Worm (Caenorhabditis elegans) whole organism, L4 larva: ENCODE measurements around the gene gcy-12.

ENCODE experiments used
- F10B5.3 ChIP-seq: sonication (generic microtip); optimal IDR thresholded peaks from 2 replicates; lab custom pipeline; 2016; ENCODE audit warnings: mild to moderate bottlenecking, missing genetic modification characterization, missing compliant biosample characterization
- F26F4.8 ChIP-seq: fragments of 200-800 bp; sonication (Bioruptor generic); conservative IDR thresholded peaks from 2 replicates; pipeline ENCODE4 v1.3.6; 2022; ENCODE audit warnings: missing genetic modification characterization, missing compliant biosample characterization
- F44E2.7 ChIP-seq: fragments of 200-800 bp; sonication (Bioruptor generic); IDR thresholded peaks from 2 replicates; pipeline ENCODE4 v2.1.2; 2022; ENCODE audit warnings: missing genetic modification characterization, missing compliant biosample characterization
- T26A8.4 ChIP-seq: fragments of 200-800 bp; sonication (Bioruptor generic); IDR thresholded peaks from 2 replicates; pipeline ENCODE4 v1.3.6; 2022; ENCODE audit warnings: missing genetic modification characterization, missing compliant biosample characterization
- ZK546.5 ChIP-seq, 2 experiments: sonication (generic microtip); optimal IDR thresholded peaks; 2 replicates each; lab custom pipeline; 2017; ENCODE audit warnings: missing biosample characterization in 2 of 2, missing genetic modification characterization in 2 of 2
- aha-1 ChIP-seq: fragments of 150-350 bp; peaks from one replicate; lab custom pipeline; 2014; ENCODE audit warnings: missing biosample characterization, missing genetic modification characterization
- ama-1 ChIP-seq: fragments of 150-350 bp; optimal IDR thresholded peaks from 2 replicates; lab custom pipeline; 2014; ENCODE audit warnings: inconsistent platforms, mixed read lengths
- arid-1 ChIP-seq: fragments of 200-800 bp; sonication (Bioruptor generic); conservative IDR thresholded peaks from 2 replicates; pipeline ENCODE4 v1.3.6; 2022; ENCODE audit warnings: missing genetic modification reagents, missing genetic modification characterization, missing compliant biosample characterization
- ceh-32 ChIP-seq: sonication (generic microtip); optimal IDR thresholded peaks from 2 replicates; lab custom pipeline; 2016; ENCODE audit warnings: mild to moderate bottlenecking, missing genetic modification characterization, missing compliant biosample characterization; ENCODE audit not compliant: poor library complexity
- ceh-62 ChIP-seq: sonication (generic microtip); optimal IDR thresholded peaks from 2 replicates; lab custom pipeline; 2017; ENCODE audit warnings: missing biosample characterization, missing genetic modification characterization
- daf-16 ChIP-seq, 3 experiments: sonication (generic microtip); optimal IDR thresholded peaks; 2 replicates each; lab custom pipeline; 2016 to 2017; ENCODE audit warnings: missing genetic modification characterization in 3 of 3, missing genetic modification reagents in 3 of 3, mild to moderate bottlenecking in 2 of 3, missing compliant biosample characterization in 2 of 3, missing biosample characterization in 1 of 3, moderate library complexity in 1 of 3
- dmd-6 ChIP-seq: fragments of 200-800 bp; sonication (Bioruptor generic); IDR thresholded peaks from 2 replicates; pipeline ENCODE4 v1.3.6; 2022; ENCODE audit warnings: missing genetic modification reagents, missing genetic modification characterization, missing compliant biosample characterization
- dpl-1 ChIP-seq: fragments of 150-350 bp; optimal IDR thresholded peaks from 2 replicates; lab custom pipeline; 2014; ENCODE audit warnings: missing biosample characterization, missing genetic modification reagents, missing genetic modification characterization
- dve-1 ChIP-seq: sonication (generic microtip); optimal IDR thresholded peaks from 2 replicates; lab custom pipeline; 2017; ENCODE audit warnings: antibody characterized with exemption, mild to moderate bottlenecking, missing genetic modification characterization, missing compliant biosample characterization; ENCODE audit not compliant: insufficient read depth
- egl-27 ChIP-seq: sonication (generic microtip); optimal IDR thresholded peaks from 3 replicates; lab custom pipeline; 2017; ENCODE audit warnings: missing biosample characterization, missing genetic modification reagents, missing genetic modification characterization
- fos-1 ChIP-seq: fragments of 150-350 bp; optimal IDR thresholded peaks from 2 replicates; lab custom pipeline; 2014; ENCODE audit warnings: missing biosample characterization, missing genetic modification characterization
- hif-1 ChIP-seq, 2 experiments: sonication (generic microtip); optimal IDR thresholded peaks; 2 replicates each; lab custom pipeline; 2016 to 2017; ENCODE audit warnings: missing compliant biosample characterization in 2 of 2, missing genetic modification characterization in 2 of 2, missing genetic modification reagents in 2 of 2, missing genotype in 2 of 2, mild to moderate bottlenecking in 1 of 2
- hlh-11 ChIP-seq: fragments of 200-800 bp; sonication (Bioruptor generic); optimal IDR thresholded peaks from 2 replicates; lab custom pipeline; 2018; ENCODE audit warnings: mild to moderate bottlenecking, missing genetic modification characterization, missing compliant biosample characterization
- hlh-30 ChIP-seq: sonication (generic microtip); optimal IDR thresholded peaks from 2 replicates; lab custom pipeline; 2017; ENCODE audit warnings: antibody characterized with exemption, mild to moderate bottlenecking, missing genetic modification characterization, missing compliant biosample characterization; ENCODE audit not compliant: insufficient read depth
- jun-1 ChIP-seq: fragments of 150-350 bp; optimal IDR thresholded peaks from 2 replicates; lab custom pipeline; 2014; ENCODE audit warnings: missing biosample characterization, missing genetic modification reagents, missing genetic modification characterization
- lin-1 ChIP-seq: fragments of 200-800 bp; sonication (Bioruptor generic); IDR thresholded peaks from 2 replicates; pipeline ENCODE4 v1.3.6; 2022; ENCODE audit warnings: missing genetic modification reagents, missing genetic modification characterization, missing compliant biosample characterization
- lin-15B ChIP-seq: fragments of 150-350 bp; sonication (generic microtip); optimal IDR thresholded peaks from 3 replicates; lab custom pipeline; 2014; ENCODE audit warnings: missing biosample characterization, missing genetic modification characterization
- lin-38 ChIP-seq: fragments of 200-800 bp; sonication (Bioruptor generic); IDR thresholded peaks from 2 replicates; pipeline ENCODE4 v1.3.6; 2022; ENCODE audit warnings: missing genetic modification reagents, missing genetic modification characterization, missing compliant biosample characterization
- lin-39 ChIP-seq: fragments of 150-350 bp; optimal IDR thresholded peaks from 2 replicates; lab custom pipeline; 2014; ENCODE audit warnings: missing biosample characterization, missing genetic modification reagents, missing genetic modification characterization
- lsy-2 ChIP-seq, 2 experiments: fragments of 150-350 bp in 1 of 2; sonication (generic microtip) in 1 of 2; optimal IDR thresholded peaks; 2 replicates each; lab custom pipeline; 2014 to 2017; ENCODE audit warnings: missing biosample characterization in 2 of 2, missing genetic modification characterization in 2 of 2
- madf-5 ChIP-seq, 2 experiments: fragments of 200-800 bp; sonication (Bioruptor generic); IDR thresholded peaks; 2 replicates each; pipeline ENCODE4 v1.3.6; 2022; ENCODE audit warnings: missing compliant biosample characterization in 2 of 2, missing genetic modification characterization in 2 of 2
- mdl-1 ChIP-seq, 2 experiments: fragments of 150-350 bp in 1 of 2; sonication (generic microtip) in 1 of 2; optimal IDR thresholded peaks; 2 replicates each; lab custom pipeline; 2014 to 2017; ENCODE audit warnings: missing biosample characterization in 2 of 2, missing genetic modification characterization in 2 of 2
- mep-1 ChIP-seq: fragments of 150-350 bp; sonication (generic microtip); optimal IDR thresholded peaks from 3 replicates; lab custom pipeline; 2014; ENCODE audit warnings: missing biosample characterization, missing genetic modification characterization
- mxl-2 ChIP-seq: fragments of 200-800 bp; sonication (Bioruptor generic); conservative IDR thresholded peaks from 2 replicates; pipeline ENCODE4 v1.3.6; 2022; ENCODE audit warnings: missing genetic modification reagents, missing genetic modification characterization, missing compliant biosample characterization
- mxl-3 ChIP-seq: fragments of 200-800 bp; sonication (Bioruptor generic); optimal IDR thresholded peaks from 2 replicates; lab custom pipeline; 2018; ENCODE audit warnings: mild to moderate bottlenecking, missing genetic modification characterization, missing compliant biosample characterization
- nhr-10 ChIP-seq: fragments of 150-350 bp; optimal IDR thresholded peaks from 2 replicates; lab custom pipeline; 2014; ENCODE audit warnings: missing biosample characterization, missing genetic modification characterization
- nhr-11 ChIP-seq: fragments of 150-350 bp; optimal IDR thresholded peaks from 2 replicates; lab custom pipeline; 2014; ENCODE audit warnings: missing biosample characterization, missing genetic modification characterization
- nhr-111 ChIP-seq: fragments of 200-800 bp; sonication (Bioruptor generic); optimal IDR thresholded peaks from 2 replicates; lab custom pipeline; 2018; ENCODE audit warnings: mild to moderate bottlenecking, missing genetic modification characterization, missing compliant biosample characterization
- nhr-28 ChIP-seq: fragments of 150-350 bp; optimal IDR thresholded peaks from 2 replicates; lab custom pipeline; 2014; ENCODE audit warnings: missing biosample characterization, missing genetic modification characterization
- nhr-41 ChIP-seq: fragments of 200-800 bp; sonication (Bioruptor generic); IDR thresholded peaks from 2 replicates; pipeline ENCODE4 v1.3.6; 2022; ENCODE audit warnings: missing genetic modification reagents, missing genetic modification characterization, missing compliant biosample characterization
- nhr-42 ChIP-seq: fragments of 200-800 bp; sonication (Bioruptor generic); IDR thresholded peaks from 2 replicates; pipeline ENCODE4 v1.3.6; 2022; ENCODE audit warnings: missing genetic modification characterization, missing compliant biosample characterization
- nhr-48 ChIP-seq: sonication (generic microtip); optimal IDR thresholded peaks from 2 replicates; lab custom pipeline; 2016; ENCODE audit warnings: mild to moderate bottlenecking, missing genetic modification characterization, missing compliant biosample characterization
- nhr-77 ChIP-seq: fragments of 150-350 bp; optimal IDR thresholded peaks from 2 replicates; lab custom pipeline; 2014; ENCODE audit warnings: missing biosample characterization, missing genetic modification characterization
- pha-4 ChIP-seq, 2 experiments: fragments of 150-350 bp in 1 of 2; fragments of 200-800 bp in 1 of 2; sonication (Bioruptor generic) in 1 of 2; IDR thresholded peaks in 1 of 2; optimal IDR thresholded peaks in 1 of 2; 2 replicates each; pipeline versions ENCODE4 v1.3.6 to Lab custom; 2014 to 2022; ENCODE audit warnings: missing genetic modification characterization in 2 of 2, missing genetic modification reagents in 2 of 2, missing biosample characterization in 1 of 2, missing compliant biosample characterization in 1 of 2
- php-3 ChIP-seq: fragments of 200-800 bp; sonication (Bioruptor generic); IDR thresholded peaks from 2 replicates; pipeline ENCODE4 v1.3.6; 2022; ENCODE audit warnings: missing genetic modification reagents, missing genetic modification characterization, missing compliant biosample characterization
- pqm-1 ChIP-seq: sonication (generic microtip); optimal IDR thresholded peaks from 2 replicates; lab custom pipeline; 2017; ENCODE audit warnings: missing biosample characterization, missing genetic modification characterization
- rbr-2 ChIP-seq: sonication (generic microtip); optimal IDR thresholded peaks from 2 replicates; lab custom pipeline; 2016; ENCODE audit warnings: missing genotype, missing genetic modification characterization, missing compliant biosample characterization
- set-16 ChIP-seq: fragments of 200-800 bp; sonication (Bioruptor generic); IDR thresholded peaks from 2 replicates; pipeline ENCODE4 v1.3.6; 2022; ENCODE audit warnings: missing genetic modification reagents, missing genetic modification characterization, missing compliant biosample characterization
- snpc-4 ChIP-seq: fragments of 150-350 bp; optimal IDR thresholded peaks from 2 replicates; lab custom pipeline; 2014; ENCODE audit warnings: missing biosample characterization, missing genetic modification characterization
- unc-39 ChIP-seq: sonication (generic microtip); optimal IDR thresholded peaks from 2 replicates; lab custom pipeline; 2017; ENCODE audit warnings: missing biosample characterization, missing genetic modification characterization
- unc-62 ChIP-seq, 3 experiments: fragments of 150-350 bp in 1 of 3; sonication (generic microtip); optimal IDR thresholded peaks in 2 of 3; peaks in 1 of 3; 1 replicate in 1 of 3; 2 replicates in 2 of 3; lab custom pipeline; 2014 to 2017; ENCODE audit warnings: missing biosample characterization in 3 of 3, missing genetic modification characterization in 3 of 3, missing genetic modification reagents in 3 of 3, missing genotype in 1 of 3
- zfp-3 ChIP-seq: fragments of 200-800 bp; sonication (Bioruptor generic); conservative IDR thresholded peaks from 2 replicates; pipeline ENCODE4 v1.3.6; 2022; ENCODE audit warnings: missing genetic modification reagents, missing genetic modification characterization, missing compliant biosample characterization

gcy-12 gene

ce11 chrII:5330206-5330686 is 18.4 kb downstream of the gcy-12 start (continued):
- TF ChIP-seq daf-16 (GFP tag; optimal IDR thresholded peaks at IDR 0.05; lab: Kevin White, UChicago) (peak in 1 of 2 experiments; percentile 39), daf-16 (tag; optimal IDR thresholded peaks at IDR 0.05; lab: Kevin White, UChicago) (peak; percentile 23), hlh-30 (peak; percentile 94), snpc-4 (tag; lab: Kevin White, UChicago) (no peak), nhr-48 (peak; percentile 90), F10B5.3 (tag; lab: Kevin White, UChicago) (peak; percentile 28), nhr-28 (tag; lab: Kevin White, UChicago) (peak; percentile 88), nhr-10 (tag; lab: Kevin White, UChicago) (peak; percentile 61), hif-1 (tag; optimal IDR thresholded peaks at IDR 0.05; lab: Kevin White, UChicago) (peak; percentile 9 to 71), php-3 (peak; percentile 89), zfp-3 (GFP tag; lab: Robert Waterston, UW) (0 out of 2 replicates have a peak, but pooled peaks have one; percentile 27), fos-1 (tag; lab: Kevin White, UChicago) (peak; percentile 60), lin-38 (GFP tag; lab: Robert Waterston, UW) (peak; percentile 36), mxl-3 (peak; percentile 81), ceh-32 (no peak), set-16 (GFP tag; lab: Robert Waterston, UW) (0 out of 2 replicates have a peak, but pooled peaks have one; percentile 10), nhr-111 (no peak), dmd-6 (GFP tag; lab: Robert Waterston, UW) (peak; percentile 98), T26A8.4 (GFP tag; lab: Robert Waterston, UW) (peak; percentile 64), dve-1 (peak; percentile 90), unc-62 (GFP tag; optimal IDR thresholded peaks at IDR 0.05 in 1 of 2; lab: Kevin White, UChicago) (peak; percentile 64 to 100), unc-62 (tag; optimal IDR thresholded peaks at IDR 0.05; lab: Kevin White, UChicago) (no peak), nhr-11 (tag; lab: Kevin White, UChicago) (peak; percentile 63), pqm-1 (tag; lab: Kevin White, UChicago) (peak; percentile 30), arid-1 (GFP tag; lab: Robert Waterston, UW) (0 out of 2 replicates have a peak, but pooled peaks have one; percentile 22), F44E2.7 (GFP tag; lab: Robert Waterston, UW) (no peak), mep-1 (tag; lab: Kevin White, UChicago) (peak; percentile 68), egl-27 (no peak), nhr-41 (GFP tag; lab: Robert Waterston, UW) (no peak), lsy-2 (tag; optimal IDR thresholded peaks at IDR 0.05; lab: Kevin White, UChicago) (peak; percentile 67 to 86), ceh-62 (no peak), aha-1 (peak; percentile 77), unc-39 (no peak)

ce11 chrII:5331677-5332303 is 19.9 kb downstream of the gcy-12 start:
- TF ChIP-seq lin-1 (GFP tag; lab: Robert Waterston, UW) (no peak), unc-62 (GFP tag; optimal IDR thresholded peaks at IDR 0.05 in 1 of 2; lab: Kevin White, UChicago) (peak in 1 of 2 experiments; percentile 31), unc-62 (tag; optimal IDR thresholded peaks at IDR 0.05; lab: Kevin White, UChicago) (no peak), mdl-1 (tag; optimal IDR thresholded peaks at IDR 0.05; lab: Kevin White, UChicago) (no peak), nhr-77 (peak; percentile 11), mxl-2 (GFP tag; lab: Robert Waterston, UW) (no peak), ama-1 (lab: Kevin White, UChicago) (no peak), madf-5 (GFP tag; IDR thresholded peaks at IDR 0.05; lab: Robert Waterston, UW) (no peak), lin-39 (tag; lab: Kevin White, UChicago) (no peak), dve-1 (peak; percentile 11), rbr-2 (tag; lab: Kevin White, UChicago) (no peak), hlh-11 (tag; lab: Kevin White, UChicago) (peak; percentile 23), lsy-2 (tag; optimal IDR thresholded peaks at IDR 0.05; lab: Kevin White, UChicago) (peak in 1 of 2 experiments; percentile 6), F26F4.8 (GFP tag; lab: Robert Waterston, UW) (no peak), ZK546.5 (tag; optimal IDR thresholded peaks at IDR 0.05; lab: Kevin White, UChicago) (no peak), aha-1 (peak; percentile 76), ceh-62 (no peak), fos-1 (tag; lab: Kevin White, UChicago) (no peak), daf-16 (GFP tag; optimal IDR thresholded peaks at IDR 0.05; lab: Kevin White, UChicago) (no peak), daf-16 (tag; optimal IDR thresholded peaks at IDR 0.05; lab: Kevin White, UChicago) (peak; percentile 15), nhr-48 (no peak), F10B5.3 (tag; lab: Kevin White, UChicago) (no peak), pha-4 (GFP tag; IDR thresholded peaks at IDR 0.05; lab: Robert Waterston, UW) (no peak), pha-4 (tag; optimal IDR thresholded peaks at IDR 0.05; lab: Kevin White, UChicago) (peak; percentile 16), dpl-1 (GFP tag; lab: Kevin White, UChicago) (no peak), nhr-42 (GFP tag; lab: Robert Waterston, UW) (no peak), jun-1 (no peak), lin-15B (tag; lab: Kevin White, UChicago) (no peak)
